Fruit fly (Drosophila melanogaster) whole organism, prepupa: ENCODE data around the gene Scp2.

Experiments
- Blimp-1 ChIP-seq: fragments of 200-800 bp; sonication (Bioruptor generic); optimal IDR thresholded peaks from 3 replicates; lab custom pipeline; 2017; ENCODE audit warnings: missing biosample characterization, missing genetic modification characterization, mild to moderate bottlenecking, moderate library complexity, missing genetic modification reagents
- CG11294 ChIP-seq: fragments of 200-800 bp; sonication (Bioruptor generic); IDR thresholded peaks from 2 replicates; pipeline ENCODE4 v1.3.6; 2022; ENCODE audit warnings: missing biosample characterization, missing genetic modification characterization
- CG11902 ChIP-seq: fragments of 200-800 bp; sonication (Bioruptor generic); optimal IDR thresholded peaks from 3 replicates; lab custom pipeline; 2016; ENCODE audit warnings: missing biosample characterization, missing genetic modification characterization
- CG1621 ChIP-seq: fragments of 200-800 bp; sonication (Bioruptor generic); optimal IDR thresholded peaks from 3 replicates; lab custom pipeline; 2018; ENCODE audit warnings: missing biosample characterization, mild to moderate bottlenecking, missing genetic modification characterization
- CG16779 ChIP-seq: fragments of 200-800 bp; sonication (Bioruptor generic); optimal IDR thresholded peaks from 3 replicates; lab custom pipeline; 2017; ENCODE audit warnings: missing biosample characterization, mild to moderate bottlenecking, missing genetic modification characterization
- CG3919 ChIP-seq: fragments of 200-800 bp; sonication (Bioruptor generic); optimal IDR thresholded peaks from 3 replicates; lab custom pipeline; 2016; ENCODE audit warnings: missing biosample characterization, missing genetic modification characterization
- CG6276 ChIP-seq: fragments of 200-800 bp; sonication (Bioruptor generic); optimal IDR thresholded peaks from 2 replicates; lab custom pipeline; 2017; ENCODE audit warnings: missing biosample characterization, mild to moderate bottlenecking, missing genetic modification characterization
- CG6792 ChIP-seq: fragments of 200-800 bp; sonication (Bioruptor generic); optimal IDR thresholded peaks from 3 replicates; lab custom pipeline; 2016; ENCODE audit warnings: missing biosample characterization, missing genetic modification characterization
- Gug ChIP-seq: fragments of 200-800 bp; sonication (Bioruptor generic); IDR thresholded peaks from 2 replicates; pipeline ENCODE4 v1.3.6; 2022; ENCODE audit warnings: missing biosample characterization, missing genetic modification characterization
- Hr39 ChIP-seq: fragments of 200-800 bp; sonication (Bioruptor generic); optimal IDR thresholded peaks from 2 replicates; lab custom pipeline; 2016; ENCODE audit warnings: missing biosample characterization, missing genetic modification characterization
- fd59A ChIP-seq: fragments of 200-800 bp; sonication (Bioruptor generic); optimal IDR thresholded peaks from 2 replicates; lab custom pipeline; 2017; ENCODE audit warnings: missing biosample characterization, mild to moderate bottlenecking, missing genetic modification characterization, missing genetic modification reagents
- vri ChIP-seq: fragments of 200-800 bp; sonication (Bioruptor generic); optimal IDR thresholded peaks from 3 replicates; lab custom pipeline; 2016; ENCODE audit warnings: missing biosample characterization, mild to moderate bottlenecking, missing genetic modification characterization

- TF ChIP-seq vri (no peak), CG6792 (GFP tag; lab: Kevin White, UChicago) (no peak), CG11294 (GFP tag; lab: Robert Waterston, UW) (no peak), CG16779 (tag; lab: Kevin White, UChicago) (no peak), CG11902 (GFP tag; lab: Kevin White, UChicago) (no peak), Gug (GFP tag; lab: Robert Waterston, UW) (no peak), CG1621 (no peak), fd59A (GFP tag; lab: Kevin White, UChicago) (no peak), Blimp-1 (no peak), CG6276 (GFP tag; lab: Kevin White, UChicago) (no peak), Hr39 (no peak), CG3919 (GFP tag; lab: Kevin White, UChicago) (no peak)
These were observed 30.8 kb upstream of the Scp2 start, which contains the start of gene CG10340 for dm6 chr3R:16614241-16614640.
